Worm (Caenorhabditis elegans): ENCODE measurements around the gene cni-1.

ce11 chrV:13193488-13194042 lies 13.4 kb downstream of the cni-1 start, which contains the start of gene sun-1:
- TF ChIP-seq him-1 (tag; optimal IDR thresholded peaks at IDR 0.05) = no peak
- TF ChIP-seq W03F9.2 (tag; optimal IDR thresholded peaks at IDR 0.05) = no peak

Data from whole organism, L4/young adult.